Worm (Caenorhabditis elegans) whole organism, young adult: ENCODE results near the gene ZK507.1.

Experiments used
- F23B12.7 ChIP-seq: sonication (generic microtip); optimal IDR thresholded peaks from 2 replicates; lab custom pipeline; 2017; ENCODE audit warnings: missing genetic modification characterization, mild to moderate bottlenecking, missing compliant biosample characterization, antibody characterized with exemption, moderate library complexity; ENCODE audit not compliant: insufficient read depth
- F49E8.2 ChIP-seq: sonication (generic microtip); optimal IDR thresholded peaks from 3 replicates; lab custom pipeline; 2017; ENCODE audit warnings: missing genetic modification characterization, mild to moderate bottlenecking, missing compliant biosample characterization, antibody characterized with exemption, moderate library complexity; ENCODE audit not compliant: insufficient read depth
- F52B5.7 ChIP-seq: sonication (generic microtip); optimal IDR thresholded peaks from 2 replicates; lab custom pipeline; 2016; ENCODE audit warnings: mild to moderate bottlenecking, missing genetic modification characterization, missing compliant biosample characterization
- K11D2.4 ChIP-seq: fragments of 200-800 bp; sonication (Bioruptor generic); IDR thresholded peaks from 2 replicates; pipeline ENCODE4 v1.3.6; 2022; ENCODE audit warnings: missing genetic modification reagents, missing genetic modification characterization, missing compliant biosample characterization
- T26A5.8 ChIP-seq: sonication (generic microtip); optimal IDR thresholded peaks from 2 replicates; lab custom pipeline; 2016; ENCODE audit warnings: missing genetic modification characterization, missing compliant biosample characterization
- Y53G8AR.9 ChIP-seq: fragments of 200-800 bp; sonication (Bioruptor generic); conservative IDR thresholded peaks from 2 replicates; pipeline ENCODE4 v1.3.6; 2022; ENCODE audit warnings: missing genetic modification reagents, missing genetic modification characterization, missing compliant biosample characterization
- Y79H2A.3 ChIP-seq: fragments of 200-800 bp; sonication (Bioruptor generic); conservative IDR thresholded peaks from 2 replicates; pipeline ENCODE4 v1.3.6; 2022; ENCODE audit warnings: missing genetic modification reagents, missing genetic modification characterization, missing compliant biosample characterization
- Y95B8A.8 ChIP-seq: fragments of 200-800 bp; sonication (Bioruptor generic); IDR thresholded peaks from 2 replicates; pipeline ENCODE4 v1.3.6; 2022; ENCODE audit warnings: missing genetic modification reagents, missing genetic modification characterization, missing compliant biosample characterization
- akir-1 ChIP-seq: fragments of 200-800 bp; sonication (Bioruptor generic); optimal IDR thresholded peaks from 2 replicates; lab custom pipeline; 2018; ENCODE audit warnings: mild to moderate bottlenecking, missing genetic modification characterization, moderate library complexity, missing compliant biosample characterization
- ama-1 ChIP-seq, 3 experiments: fragments of 150-350 bp in 1 of 3; sonication (generic microtip) in 2 of 3; optimal IDR thresholded peaks; 2 replicates each; lab custom pipeline; 2014 to 2018; ENCODE audit warnings: missing biosample characterization in 2 of 3, missing genetic modification characterization in 2 of 3, missing genetic modification reagents in 2 of 3
- aptf-3 ChIP-seq: fragments of 200-800 bp; sonication (Bioruptor generic); IDR thresholded peaks from 2 replicates; pipeline ENCODE4 v1.3.6; 2022; ENCODE audit warnings: missing genetic modification characterization, missing compliant biosample characterization
- attf-3 ChIP-seq: fragments of 200-800 bp; sonication (Bioruptor generic); conservative IDR thresholded peaks from 2 replicates; pipeline ENCODE4 v1.3.6; 2022; ENCODE audit warnings: missing genetic modification reagents, missing genetic modification characterization, missing compliant biosample characterization
- attf-6 ChIP-seq: fragments of 200-800 bp; sonication (Bioruptor generic); IDR thresholded peaks from 2 replicates; pipeline ENCODE4 v1.3.6; 2022; ENCODE audit warnings: missing genetic modification reagents, missing genetic modification characterization, missing compliant biosample characterization
- cebp-1 ChIP-seq, 2 experiments: fragments of 200-800 bp in 1 of 2; sonication (Bioruptor generic) in 1 of 2; sonication (generic microtip) in 1 of 2; IDR thresholded peaks in 1 of 2; optimal IDR thresholded peaks in 1 of 2; 2 replicates each; pipeline versions ENCODE4 v1.3.6 to Lab custom; 2017 to 2022; ENCODE audit warnings: missing compliant biosample characterization in 2 of 2, missing genetic modification characterization in 2 of 2, mild to moderate bottlenecking in 1 of 2, missing genetic modification reagents in 1 of 2, moderate library complexity in 1 of 2
- ceh-100 ChIP-seq: fragments of 200-800 bp; sonication (Bioruptor generic); IDR thresholded peaks from 2 replicates; pipeline ENCODE4 v1.3.6; 2022; ENCODE audit warnings: missing genetic modification reagents, missing genetic modification characterization, missing compliant biosample characterization
- ceh-79 ChIP-seq: sonication (generic microtip); optimal IDR thresholded peaks from 2 replicates; lab custom pipeline; 2017; ENCODE audit warnings: mild to moderate bottlenecking, missing genetic modification characterization, missing compliant biosample characterization
- chd-7 ChIP-seq: sonication (generic microtip); optimal IDR thresholded peaks from 2 replicates; lab custom pipeline; 2016; ENCODE audit warnings: mild to moderate bottlenecking, missing genetic modification characterization, moderate library complexity, missing compliant biosample characterization
- hlh-12 ChIP-seq: sonication (generic microtip); optimal IDR thresholded peaks from 2 replicates; lab custom pipeline; 2016; ENCODE audit warnings: missing genetic modification characterization, missing compliant biosample characterization
- hmg-20 ChIP-seq: fragments of 200-800 bp; sonication (Bioruptor generic); IDR thresholded peaks from 2 replicates; pipeline ENCODE4 v1.3.6; 2022; ENCODE audit warnings: missing genetic modification reagents, missing genetic modification characterization, missing compliant biosample characterization
- lag-1 ChIP-seq: fragments of 200-800 bp; sonication (Bioruptor generic); IDR thresholded peaks from 2 replicates; pipeline ENCODE4 v1.3.6; 2022; ENCODE audit warnings: missing genetic modification reagents, missing genetic modification characterization, missing compliant biosample characterization
- let-526 ChIP-seq: fragments of 200-800 bp; sonication (Bioruptor generic); IDR thresholded peaks from 2 replicates; pipeline ENCODE4 v1.3.6; 2022; ENCODE audit warnings: missing genetic modification reagents, missing genetic modification characterization, missing compliant biosample characterization
- lin-54 ChIP-seq: fragments of 200-800 bp; sonication (Bioruptor generic); optimal IDR thresholded peaks from 2 replicates; lab custom pipeline; 2018; ENCODE audit warnings: mild to moderate bottlenecking, missing genetic modification characterization, missing compliant biosample characterization
- madf-3 ChIP-seq: fragments of 200-800 bp; sonication (Bioruptor generic); IDR thresholded peaks from 2 replicates; pipeline ENCODE4 v1.3.6; 2022; ENCODE audit warnings: missing genetic modification reagents, missing genetic modification characterization, missing compliant biosample characterization
- mcd-1 ChIP-seq: fragments of 200-800 bp; sonication (Bioruptor generic); IDR thresholded peaks from 2 replicates; pipeline ENCODE4 v1.3.6; 2022; ENCODE audit warnings: missing genetic modification reagents, missing genetic modification characterization, missing compliant biosample characterization
- mes-4 ChIP-seq: sonication (generic microtip); optimal IDR thresholded peaks from 2 replicates; lab custom pipeline; 2016; ENCODE audit warnings: missing genotype, missing genetic modification characterization, missing compliant biosample characterization
- nfya-1 ChIP-seq: sonication (generic microtip); optimal IDR thresholded peaks from 2 replicates; lab custom pipeline; 2017; ENCODE audit warnings: antibody characterized with exemption, missing compliant biosample characterization, missing genetic modification characterization, borderline replicate concordance; ENCODE audit not compliant: insufficient read depth
- nfya-2 ChIP-seq: fragments of 200-800 bp; sonication (Bioruptor generic); IDR thresholded peaks from 2 replicates; pipeline ENCODE4 v1.3.6; 2022; ENCODE audit warnings: missing genetic modification reagents, missing genetic modification characterization, missing compliant biosample characterization
- nhr-80 ChIP-seq: sonication (generic microtip); optimal IDR thresholded peaks from 2 replicates; lab custom pipeline; 2016; ENCODE audit warnings: missing genetic modification characterization, missing compliant biosample characterization
- pbrm-1 ChIP-seq: fragments of 200-800 bp; sonication (Bioruptor generic); IDR thresholded peaks from 2 replicates; pipeline ENCODE4 v1.3.6; 2022; ENCODE audit warnings: missing genetic modification reagents, missing genetic modification characterization, missing compliant biosample characterization
- pha-4 ChIP-seq: fragments of 150-350 bp; sonication (generic microtip); optimal IDR thresholded peaks from 2 replicates; lab custom pipeline; 2014; ENCODE audit warnings: missing biosample characterization, missing genetic modification reagents, missing genetic modification characterization
- rcor-1 ChIP-seq: fragments of 200-800 bp; sonication (Bioruptor generic); IDR thresholded peaks from 2 replicates; pipeline ENCODE4 v1.3.6; 2022; ENCODE audit warnings: missing genetic modification reagents, missing genetic modification characterization, missing compliant biosample characterization
- rec-8 ChIP-seq, 2 experiments: sonication (generic microtip); optimal IDR thresholded peaks; 2 replicates each; lab custom pipeline; 2016; ENCODE audit warnings: mild to moderate bottlenecking in 2 of 2, missing genetic modification characterization in 2 of 2, missing genetic modification reagents in 2 of 2, missing genotype in 2 of 2, missing biosample characterization in 1 of 2, missing compliant biosample characterization in 1 of 2, moderate library complexity in 1 of 2
- rpc-1 ChIP-seq, 2 experiments: fragments of 150-350 bp in 1 of 2; sonication (generic microtip) in 1 of 2; optimal IDR thresholded peaks; 2 replicates each; lab custom pipeline; 2014 to 2018; ENCODE audit warnings: missing biosample characterization in 1 of 2, missing genetic modification characterization in 1 of 2, missing genetic modification reagents in 1 of 2, missing genotype in 1 of 2
- snpc-1.1 ChIP-seq: sonication (generic microtip); optimal IDR thresholded peaks from 2 replicates; lab custom pipeline; 2017; ENCODE audit warnings: missing genetic modification characterization, mild to moderate bottlenecking, missing compliant biosample characterization, antibody characterized with exemption, moderate library complexity, missing genotype, missing genetic modification reagents; ENCODE audit not compliant: insufficient read depth
- sptf-2 ChIP-seq: fragments of 200-800 bp; sonication (Bioruptor generic); optimal IDR thresholded peaks from 2 replicates; lab custom pipeline; 2018; ENCODE audit warnings: mild to moderate bottlenecking, missing genetic modification characterization, missing compliant biosample characterization
- unc-130 ChIP-seq: sonication (generic microtip); optimal IDR thresholded peaks from 2 replicates; lab custom pipeline; 2016; ENCODE audit warnings: missing genetic modification reagents, missing genetic modification characterization, missing compliant biosample characterization
- zim-3 ChIP-seq: sonication (generic microtip); optimal IDR thresholded peaks from 2 replicates; lab custom pipeline; 2017; ENCODE audit warnings: mild to moderate bottlenecking, missing genetic modification characterization, moderate library complexity, missing compliant biosample characterization
- ztf-18 ChIP-seq: sonication (generic microtip); optimal IDR thresholded peaks from 2 replicates; lab custom pipeline; 2016; ENCODE audit warnings: missing genotype, mild to moderate bottlenecking, missing genetic modification characterization, missing compliant biosample characterization
- ztf-25 ChIP-seq: fragments of 200-800 bp; sonication (Bioruptor generic); IDR thresholded peaks from 2 replicates; pipeline ENCODE4 v1.3.6; 2022; ENCODE audit warnings: missing genetic modification reagents, missing genetic modification characterization, missing compliant biosample characterization
- ztf-3 ChIP-seq: fragments of 200-800 bp; sonication (Bioruptor generic); optimal IDR thresholded peaks from 2 replicates; lab custom pipeline; 2018; ENCODE audit warnings: mild to moderate bottlenecking, missing genetic modification characterization, missing compliant biosample characterization

The ZK507.1 gene

DNA sequence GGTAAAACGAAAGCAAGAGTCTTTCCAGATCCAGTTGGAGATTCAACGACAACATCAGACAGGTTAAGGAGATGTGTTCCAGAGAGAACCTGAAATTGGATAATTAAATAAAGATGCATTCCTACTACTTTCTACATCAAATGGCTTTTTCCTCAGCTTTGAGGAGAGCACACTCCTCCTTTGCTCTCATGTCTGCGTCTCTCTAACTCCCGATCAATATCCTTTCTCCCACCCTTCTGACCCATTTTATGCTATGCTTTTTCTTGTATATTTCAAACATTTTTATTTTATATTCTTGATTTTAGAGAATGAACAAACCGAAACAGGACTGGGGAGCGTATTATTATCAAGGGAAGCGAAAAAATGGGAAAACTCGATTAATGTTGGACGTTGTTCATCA lies 42.8 kb upstream of the ZK507.1 start, which contains the start of gene ZK512.11:
Gene ZK512.11 (plus strand): TSS at position 301 of the 400 bp plus-strand sequence.
- TF ChIP-seq zim-3 = no peak
- TF ChIP-seq ceh-79 (tag; lab: Kevin White, UChicago) = no peak
- no peak for TF ChIP-seq nfya-2 (GFP tag; lab: Robert Waterston, UW)
- TF ChIP-seq attf-6 (GFP tag; lab: Robert Waterston, UW) = no peak
- no peak for TF ChIP-seq attf-3
- TF ChIP-seq nfya-1 (tag; lab: Kevin White, UChicago) = no peak
- no peak for TF ChIP-seq madf-3 (GFP tag; lab: Robert Waterston, UW)
- no peak for TF ChIP-seq F23B12.7 (tag; lab: Kevin White, UChicago)
- no peak for TF ChIP-seq nhr-80 (tag; lab: Kevin White, UChicago)
- no peak for TF ChIP-seq akir-1 (GFP tag; lab: Kevin White, UChicago)
- no peak for TF ChIP-seq unc-130 (GFP tag; lab: Kevin White, UChicago)

DNA sequence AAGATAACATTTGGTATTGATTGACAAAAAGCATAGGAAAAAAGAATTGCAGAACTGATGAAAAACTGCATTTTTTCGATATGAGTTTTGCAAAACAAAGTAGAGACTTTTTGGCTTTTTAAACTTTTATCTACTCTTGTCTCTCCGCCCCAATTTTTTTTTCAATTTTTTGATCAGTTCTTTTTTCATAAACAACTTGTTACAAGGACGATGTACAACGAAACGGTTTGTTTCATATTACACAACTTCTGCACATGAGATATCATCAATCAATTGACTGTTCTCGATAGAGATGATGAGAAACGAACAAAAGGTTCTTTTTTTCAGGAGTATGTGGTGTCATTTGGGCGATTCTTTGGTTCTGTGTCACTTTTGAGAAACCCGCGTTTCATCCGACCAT lies 37.5 kb upstream of the ZK507.1 start, which contains the start of gene ZK512.7:
Gene ZK512.7 (minus strand): TSS at position 101 of the 400 bp plus-strand sequence.
- no peak for TF ChIP-seq Y53G8AR.9 (GFP tag; lab: Robert Waterston, UW)
- no peak for TF ChIP-seq rpc-1 (optimal IDR thresholded peaks at IDR 0.05; lab: Kevin White, UChicago)
- no peak for TF ChIP-seq rpc-1 (tag; optimal IDR thresholded peaks at IDR 0.05; lab: Kevin White, UChicago)
- no peak for TF ChIP-seq hlh-12 (tag; lab: Kevin White, UChicago)
- no peak for TF ChIP-seq hmg-20 (GFP tag; lab: Robert Waterston, UW)
- TF ChIP-seq F49E8.2 (tag; lab: Kevin White, UChicago) = no peak
- no peak for TF ChIP-seq rec-8 (tag; optimal IDR thresholded peaks at IDR 0.05; lab: Kevin White, UChicago)
- TF ChIP-seq rcor-1 (GFP tag; lab: Robert Waterston, UW) = no peak
- TF ChIP-seq snpc-1.1 (tag; lab: Kevin White, UChicago) = no peak
- no peak for TF ChIP-seq Y79H2A.3 (GFP tag; lab: Robert Waterston, UW)
- TF ChIP-seq lin-54 (GFP tag; lab: Kevin White, UChicago) = no peak
- no peak for TF ChIP-seq mes-4
- no peak for TF ChIP-seq cebp-1 (GFP tag; IDR thresholded peaks at IDR 0.05; lab: Robert Waterston, UW)
- no peak for TF ChIP-seq cebp-1 (tag; optimal IDR thresholded peaks at IDR 0.05; lab: Kevin White, UChicago)
- TF ChIP-seq sptf-2 = no peak
- no peak for TF ChIP-seq chd-7

ce11 chrIII:9136587-9136986 lies 35.5 kb upstream of the ZK507.1 start, which contains the start of gene eat-4:
Gene eat-4 (plus strand): TSS chrIII:9136887.
- TF ChIP-seq K11D2.4 (no peak), ama-1 (optimal IDR thresholded peaks at IDR 0.05; lab: Kevin White, UChicago) (no peak), ama-1 (GFP tag; optimal IDR thresholded peaks at IDR 0.05; lab: Kevin White, UChicago) (no peak), ztf-25 (no peak), pbrm-1 (GFP tag; lab: Robert Waterston, UW) (no peak), ceh-100 (no peak), T26A5.8 (tag; lab: Kevin White, UChicago) (no peak), Y95B8A.8 (GFP tag; lab: Robert Waterston, UW) (no peak), lin-54 (GFP tag; lab: Kevin White, UChicago) (no peak)
- TF ChIP-seq, all 124 proteins: peak for 0

- no peak for TF ChIP-seq mcd-1 (GFP tag; lab: Robert Waterston, UW)
- TF ChIP-seq pha-4 (tag; lab: Kevin White, UChicago) = no peak
- no peak for TF ChIP-seq akir-1 (GFP tag; lab: Kevin White, UChicago)
- TF ChIP-seq F52B5.7 (tag; lab: Kevin White, UChicago) = no peak
- no peak for TF ChIP-seq let-526 (GFP tag; lab: Robert Waterston, UW)
- no peak for TF ChIP-seq hmg-20 (GFP tag; lab: Robert Waterston, UW)
- no peak for TF ChIP-seq lag-1 (GFP tag; lab: Robert Waterston, UW)
- no peak for TF ChIP-seq ztf-25
- TF ChIP-seq chd-7 = no peak
- TF ChIP-seq ceh-79 (tag; lab: Kevin White, UChicago) = no peak
- TF ChIP-seq ztf-3 (GFP tag; lab: Kevin White, UChicago) = no peak
- no peak for TF ChIP-seq ceh-100
- no peak for TF ChIP-seq nhr-80 (tag; lab: Kevin White, UChicago)
- TF ChIP-seq rec-8 (tag; optimal IDR thresholded peaks at IDR 0.05; lab: Kevin White, UChicago) = no peak
- TF ChIP-seq ztf-18 (tag; lab: Kevin White, UChicago) = no peak
- no peak for TF ChIP-seq aptf-3
- TF ChIP-seq, all 124 proteins: peak for 0
Observed at ce11 chrIII:9130588-9130987, 29.5 kb upstream of the ZK507.1 start, which contains the start of gene ZK512.10. Gene ZK512.10 (plus strand): TSS chrIII:9130888.
